Worm (Caenorhabditis elegans): Measurements from ENCODE around the gene clec-221.

clec-221 gene

ce11 chrV:10965501-10965900 lies 11.3 kb upstream of the clec-221 start, which contains the start of the genes ctf-4 and eef-1G (continued):
- TF ChIP-seq snpc-4 (GFP tag; optimal IDR thresholded peaks at IDR 0.05), result peak; percentile 71
- TF ChIP-seq snpc-4 (tag; optimal IDR thresholded peaks at IDR 0.05), result peak; percentile 65 to 84 (median 80)
- TF ChIP-seq F22D6.2 (tag; optimal IDR thresholded peaks at IDR 0.05), result peak; percentile 70
- peak; percentile 91 for TF ChIP-seq madf-6 (GFP tag; IDR thresholded peaks at IDR 0.05)
- peak; percentile 87 for TF ChIP-seq let-526 (GFP tag; IDR thresholded peaks at IDR 0.05)
- peak; percentile 75 for TF ChIP-seq B0336.3 (GFP tag; IDR thresholded peaks at IDR 0.05)
- TF ChIP-seq nhr-120 (GFP tag; IDR thresholded peaks at IDR 0.05), result no peak
- no peak for TF ChIP-seq akir-1 (GFP tag; optimal IDR thresholded peaks at IDR 0.05)
- TF ChIP-seq K11D2.4 (GFP tag; IDR thresholded peaks at IDR 0.05), result peak; percentile 90
- no peak for TF ChIP-seq die-1 (tag; optimal IDR thresholded peaks at IDR 0.05)
- peak; percentile 51 for TF ChIP-seq F49E8.2 (tag; optimal IDR thresholded peaks at IDR 0.05; ENCODE audit: insufficient read depth)
- peak; percentile 83 for TF ChIP-seq atf-7 (tag; optimal IDR thresholded peaks at IDR 0.05)
- TF ChIP-seq bed-2 (GFP tag; IDR thresholded peaks at IDR 0.05), result no peak
- peak; percentile 75 for TF ChIP-seq lsl-1 (GFP tag; optimal IDR thresholded peaks at IDR 0.05)
- 0 out of 2 replicates have a peak, but pooled peaks have one; percentile 7 for TF ChIP-seq aptf-2 (GFP tag; conservative IDR thresholded peaks at IDR 0.05)
- no peak for TF ChIP-seq ztf-25 (GFP tag; IDR thresholded peaks at IDR 0.05)
- TF ChIP-seq nfya-1 (tag; optimal IDR thresholded peaks at IDR 0.05; ENCODE audit: borderline replicate concordance, insufficient read depth), result no peak
- no peak for TF ChIP-seq B0261.1 (tag; optimal IDR thresholded peaks at IDR 0.05)
- peak; percentile 64 for TF ChIP-seq madf-8 (GFP tag; conservative IDR thresholded peaks at IDR 0.05)
- peak; percentile 57 for TF ChIP-seq B0019.2 (GFP tag; conservative IDR thresholded peaks at IDR 0.05)
- TF ChIP-seq hmg-20 (GFP tag; IDR thresholded peaks at IDR 0.05), result 0 out of 2 replicates have a peak, but pooled peaks have one; percentile 49
- no peak for TF ChIP-seq rec-8 (tag; optimal IDR thresholded peaks at IDR 0.05)
- TF ChIP-seq lag-1 (GFP tag; IDR thresholded peaks at IDR 0.05), result no peak
- peak; percentile 52 for TF ChIP-seq nhr-90 (tag; optimal IDR thresholded peaks at IDR 0.05)
- TF ChIP-seq F33H1.4 (GFP tag; IDR thresholded peaks at IDR 0.05), result peak; percentile 74
- TF ChIP-seq madf-3 (GFP tag; IDR thresholded peaks at IDR 0.05), result peak; percentile 90
- TF ChIP-seq pha-4 (tag; optimal IDR thresholded peaks at IDR 0.05), result peak; percentile 87
- peak; percentile 93 for TF ChIP-seq tlf-1 (GFP tag; optimal IDR thresholded peaks at IDR 0.05)
- TF ChIP-seq ztf-26 (tag; optimal IDR thresholded peaks at IDR 0.05), result peak; percentile 77
- peak; percentile 69 for TF ChIP-seq madf-10 (tag; optimal IDR thresholded peaks at IDR 0.05)
- peak; percentile 77 for TF ChIP-seq ceh-100 (GFP tag; IDR thresholded peaks at IDR 0.05)
- TF ChIP-seq mxl-1 (tag; optimal IDR thresholded peaks at IDR 0.05), result no peak
- TF ChIP-seq dpff-1 (tag; optimal IDR thresholded peaks at IDR 0.05), result no peak
- TF ChIP-seq hlh-26 (GFP tag; conservative IDR thresholded peaks at IDR 0.05), result no peak

ce11 chrV:10961448-10961870 lies 7.2 kb upstream of the clec-221 start:
- TF ChIP-seq pha-4 (tag; optimal IDR thresholded peaks at IDR 0.05) (no peak), hmg-1.2 (GFP tag; IDR thresholded peaks at IDR 0.05) (peak; percentile 53; the same call in 1 of the 2 replicates), chd-7 (tag; optimal IDR thresholded peaks at IDR 0.05) (no peak), mcd-1 (GFP tag; IDR thresholded peaks at IDR 0.05) (peak; percentile 29; the same call in 1 of the 2 replicates), nfyb-1 (GFP tag; IDR thresholded peaks at IDR 0.05) (peak; percentile 29; the same call in 1 of the 2 replicates), K11D2.4 (GFP tag; IDR thresholded peaks at IDR 0.05) (peak; percentile 52; the same call in 1 of the 2 replicates), mxl-1 (tag; optimal IDR thresholded peaks at IDR 0.05) (no peak), D2030.7 (GFP tag; IDR thresholded peaks at IDR 0.05) (no peak), snpc-1.3 (tag; optimal IDR thresholded peaks at IDR 0.05; ENCODE audit: insufficient read depth) (no peak), madf-6 (GFP tag; IDR thresholded peaks at IDR 0.05) (0 out of 2 replicates have a peak, but pooled peaks have one; percentile 12), hsf-1 (GFP tag; IDR thresholded peaks at IDR 0.05) (0 out of 2 replicates have a peak, but pooled peaks have one; percentile 15), tbp1 (GFP tag; optimal IDR thresholded peaks at IDR 0.05) (peak; percentile 10), snpc-4 (GFP tag; optimal IDR thresholded peaks at IDR 0.05) (no peak), snpc-4 (tag; optimal IDR thresholded peaks at IDR 0.05) (peak in 1 of 4 experiments; percentile 23), pbrm-1 (GFP tag; IDR thresholded peaks at IDR 0.05) (peak; percentile 52; the same call in 1 of the 2 replicates), nhr-90 (tag; optimal IDR thresholded peaks at IDR 0.05) (no peak), somi-1 (GFP tag; optimal IDR thresholded peaks at IDR 0.05) (peak; percentile 40), mel-28 (tag; optimal IDR thresholded peaks at IDR 0.05; ENCODE audit: borderline replicate concordance) (no peak), F52B5.7 (tag; optimal IDR thresholded peaks at IDR 0.05) (peak; percentile 28), sea-2 (GFP tag; IDR thresholded peaks at IDR 0.05) (no peak), madf-10 (tag; optimal IDR thresholded peaks at IDR 0.05) (peak; percentile 12)
